Fruit fly (Drosophila melanogaster): Measurements from ENCODE around the gene Diedel3.

DNA sequence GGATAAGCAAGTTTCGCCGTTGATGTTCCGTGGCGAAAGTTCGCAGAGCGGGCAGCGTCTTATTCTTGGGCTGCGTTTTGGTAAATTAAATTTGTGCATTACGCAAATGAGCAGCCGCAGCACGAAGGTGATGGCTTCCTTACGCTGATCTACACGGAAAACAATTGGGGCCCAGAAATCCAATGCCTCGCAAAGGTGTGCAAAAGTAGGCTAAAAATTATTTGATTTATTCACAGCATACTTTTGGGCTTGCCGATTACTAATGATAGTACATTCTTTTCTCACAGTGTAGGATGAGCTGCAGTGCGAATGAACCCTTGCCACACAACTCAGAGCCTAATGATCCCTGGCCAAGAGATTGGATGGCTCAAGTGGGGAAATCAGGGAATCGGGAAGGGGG is 10.0 kb upstream of the Diedel3 start:
- TF ChIP-seq dsf (GFP tag; optimal IDR thresholded peaks at IDR 0.05; ENCODE audit: borderline replicate concordance) (no peak), lola (GFP tag; optimal IDR thresholded peaks at IDR 0.05) (no peak), h (GFP tag; optimal IDR thresholded peaks at IDR 0.05) (no peak), Sp1 (GFP tag; optimal IDR thresholded peaks at IDR 0.05) (no peak), OdsH (GFP tag; optimal IDR thresholded peaks at IDR 0.05) (no peak), Hr78 (GFP tag; optimal IDR thresholded peaks at IDR 0.05) (no peak), Myc (optimal IDR thresholded peaks at IDR 0.05) (no peak), pan (optimal IDR thresholded peaks at IDR 0.05) (no peak), psq (GFP tag; optimal IDR thresholded peaks at IDR 0.05) (no peak), woc (GFP tag; optimal IDR thresholded peaks at IDR 0.05) (no peak), Hr83 (GFP tag; optimal IDR thresholded peaks at IDR 0.05; ENCODE audit: poor library complexity, severe bottlenecking) (no peak)

Data from whole organism, wandering third instar larva.